Fruit fly (Drosophila melanogaster) Kc167 (cell line): ENCODE data around the gene CG31253.

Experiments
- Myc ChIP-seq: fragments of >200 bp; optimal IDR thresholded peaks from 2 replicates; lab custom pipeline; 2017; ENCODE audit warnings: missing external identifiers
- Sin3A ChIP-seq: fragments of >200 bp; optimal IDR thresholded peaks from 2 replicates; lab custom pipeline; 2018; ENCODE audit warnings: missing external identifiers
- h ChIP-seq: fragments of >200 bp; optimal IDR thresholded peaks from 3 replicates; lab custom pipeline; 2018; ENCODE audit warnings: missing external identifiers
- psq ChIP-seq: fragments of >200 bp; optimal IDR thresholded peaks from 2 replicates; lab custom pipeline; 2017; ENCODE audit warnings: missing external identifiers
- ttk ChIP-seq: sonication (Bioruptor generic); optimal IDR thresholded peaks from 2 replicates; lab custom pipeline; 2017; ENCODE audit warnings: missing external identifiers

DNA sequence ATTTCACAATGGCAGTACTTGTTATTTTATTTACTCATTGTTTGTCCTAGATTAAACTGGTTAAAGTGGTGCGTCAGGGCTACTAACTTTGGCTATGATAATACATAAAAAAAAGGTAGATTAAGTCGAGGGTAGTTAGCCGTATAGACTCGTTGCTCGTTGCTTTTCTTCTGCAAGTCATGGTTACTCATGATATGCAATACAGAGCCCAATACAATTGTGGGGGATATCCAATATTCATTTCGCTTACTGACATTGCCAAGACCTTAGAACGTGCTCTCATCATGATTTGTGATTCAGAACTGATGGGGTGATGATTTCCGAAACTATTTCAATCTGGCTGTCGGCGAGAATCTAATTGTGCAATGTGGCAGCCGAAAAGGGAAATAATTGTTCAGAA, 15.0 kb downstream of the CG31253 start:
- TF ChIP-seq Myc (lab: Kevin White, UChicago) (no peak), ttk (lab: Kevin White, UChicago) (no peak), psq (lab: Kevin White, UChicago) (no peak), Sin3A (lab: Kevin White, UChicago) (no peak), h (no peak)
